Fruit fly (Drosophila melanogaster) whole organism, embryonic: ENCODE data around the gene osk.
A peak's percentile ranks its signal among the peaks of the same experiment; 100 is the strongest.

Experiments
- Atf-2 ChIP-seq: fragments of 200-800 bp; sonication (Bioruptor generic); optimal IDR thresholded peaks from 2 replicates; lab custom pipeline; 2016; ENCODE audit warnings: missing biosample characterization, missing genetic modification characterization
- B-H1 ChIP-seq: fragments of 200-800 bp; sonication (Bioruptor generic); IDR thresholded peaks from 3 replicates; pipeline ENCODE4 v1.3.6; 2022; ENCODE audit warnings: missing biosample characterization, missing genetic modification characterization
- BtbVII ChIP-seq: fragments of 200-800 bp; sonication (Bioruptor generic); optimal IDR thresholded peaks from 3 replicates; lab custom pipeline; 2017; ENCODE audit warnings: missing biosample characterization, mild to moderate bottlenecking, missing genetic modification characterization
- CG10431 ChIP-seq: fragments of 200-800 bp; sonication (Bioruptor generic); optimal IDR thresholded peaks from 3 replicates; lab custom pipeline; 2018; ENCODE audit warnings: missing biosample characterization, mild to moderate bottlenecking, missing genetic modification characterization
- CG11247 ChIP-seq: fragments of 200-800 bp; sonication (Bioruptor generic); IDR thresholded peaks from 2 replicates; pipeline ENCODE4 v1.3.6; 2022; ENCODE audit warnings: missing biosample characterization, missing genetic modification characterization
- CG11456 ChIP-seq: fragments of 200-800 bp; sonication (Bioruptor generic); IDR thresholded peaks from 3 replicates; pipeline ENCODE4 v1.3.6; 2022; ENCODE audit warnings: missing biosample characterization, missing genetic modification characterization
- CG11696 ChIP-seq: fragments of 200-800 bp; sonication (Bioruptor generic); IDR thresholded peaks from 2 replicates; pipeline ENCODE4 v1.3.6; 2022; ENCODE audit warnings: missing biosample characterization, missing genetic modification characterization
- CG14710 ChIP-seq: fragments of 200-800 bp; sonication (Bioruptor generic); optimal IDR thresholded peaks from 3 replicates; lab custom pipeline; 2019; ENCODE audit warnings: missing biosample characterization, mild to moderate bottlenecking, missing genetic modification characterization, moderate library complexity
- CG14860 ChIP-seq: fragments of 200-800 bp; sonication (Bioruptor generic); IDR thresholded peaks from 3 replicates; pipeline ENCODE4 v1.3.6; 2022; ENCODE audit warnings: missing biosample characterization, missing genetic modification characterization; ENCODE audit not compliant: partially characterized antibody
- CG15011 ChIP-seq: fragments of 200-800 bp; sonication (Bioruptor generic); optimal IDR thresholded peaks from 3 replicates; lab custom pipeline; 2018; ENCODE audit warnings: missing biosample characterization, mild to moderate bottlenecking, missing genetic modification characterization
- CG1603 ChIP-seq: fragments of 200-800 bp; sonication (Bioruptor generic); optimal IDR thresholded peaks from 2 replicates; lab custom pipeline; 2019; ENCODE audit warnings: missing biosample characterization, mild to moderate bottlenecking, missing genetic modification characterization, moderate library complexity
- CG17568 ChIP-seq: fragments of 200-800 bp; sonication (Bioruptor generic); optimal IDR thresholded peaks from 2 replicates; lab custom pipeline; 2018; ENCODE audit warnings: missing biosample characterization, mild to moderate bottlenecking, missing genetic modification characterization, moderate library complexity
- CG17802 ChIP-seq: fragments of 200-800 bp; sonication (Bioruptor generic); optimal IDR thresholded peaks from 2 replicates; lab custom pipeline; 2018; ENCODE audit warnings: missing biosample characterization, mild to moderate bottlenecking, missing genetic modification characterization, moderate library complexity
- CG17829 ChIP-seq: fragments of 200-800 bp; optimal IDR thresholded peaks from 2 replicates; lab custom pipeline; 2019; ENCODE audit warnings: missing biosample characterization, mild to moderate bottlenecking, missing genetic modification characterization, moderate library complexity
- CG18262 ChIP-seq: fragments of 200-800 bp; optimal IDR thresholded peaks from 3 replicates; lab custom pipeline; 2019; ENCODE audit warnings: missing biosample characterization, mild to moderate bottlenecking, missing genetic modification characterization, moderate library complexity
- CG2712 ChIP-seq: fragments of 200-800 bp; optimal IDR thresholded peaks from 3 replicates; lab custom pipeline; 2019; ENCODE audit warnings: missing biosample characterization, mild to moderate bottlenecking, missing genetic modification characterization, moderate library complexity
- CG2889 ChIP-seq: fragments of 200-800 bp; sonication (Bioruptor generic); IDR thresholded peaks from 3 replicates; pipeline ENCODE4 v1.3.6; 2022; ENCODE audit warnings: missing biosample characterization, missing genetic modification characterization
- CG42726 ChIP-seq: fragments of 200-800 bp; sonication (Bioruptor generic); IDR thresholded peaks from 2 replicates; pipeline ENCODE4 v1.3.6; 2022; ENCODE audit warnings: missing biosample characterization, missing genetic modification characterization; ENCODE audit not compliant: partially characterized antibody
- CG4328 ChIP-seq: fragments of 200-800 bp; sonication (Bioruptor generic); optimal IDR thresholded peaks from 3 replicates; lab custom pipeline; 2017; ENCODE audit warnings: missing biosample characterization, missing genetic modification reagents, missing genetic modification characterization
- CG4820 ChIP-seq: fragments of 200-800 bp; sonication (Bioruptor generic); optimal IDR thresholded peaks from 3 replicates; lab custom pipeline; 2016; ENCODE audit warnings: missing biosample characterization, missing genetic modification characterization
- CG6254 ChIP-seq: fragments of 200-800 bp; sonication (Bioruptor generic); optimal IDR thresholded peaks from 3 replicates; lab custom pipeline; 2017; ENCODE audit warnings: mild to moderate bottlenecking, missing biosample characterization, missing genetic modification reagents, missing genetic modification characterization
- CG8089 ChIP-seq: fragments of 200-800 bp; sonication (Bioruptor generic); optimal IDR thresholded peaks from 3 replicates; lab custom pipeline; 2016; ENCODE audit warnings: missing biosample characterization, missing genetic modification characterization
- CHES-1-like ChIP-seq: fragments of 200-800 bp; sonication (Bioruptor generic); optimal IDR thresholded peaks from 2 replicates; lab custom pipeline; 2016; ENCODE audit warnings: missing biosample characterization, missing genetic modification characterization
- CoRest ChIP-seq: fragments of 200-800 bp; sonication (Bioruptor generic); optimal IDR thresholded peaks from 3 replicates; lab custom pipeline; 2018; ENCODE audit warnings: missing biosample characterization, mild to moderate bottlenecking, missing genetic modification characterization, moderate library complexity
- Dfd ChIP-seq, 2 experiments: fragments of >200 bp; optimal IDR thresholded peaks; 2 replicates each; lab custom pipeline; 2017; ENCODE audit warnings: missing biosample characterization in 2 of 2, missing genetic modification characterization in 2 of 2
- E2f2 ChIP-seq: fragments of 200-800 bp; sonication (Bioruptor generic); IDR thresholded peaks from 2 replicates; pipeline ENCODE4 v1.3.6; 2022; ENCODE audit warnings: missing biosample characterization, missing genetic modification characterization
- Elba2 ChIP-seq: fragments of 200-800 bp; sonication (Bioruptor generic); optimal IDR thresholded peaks from 3 replicates; lab custom pipeline; 2016; ENCODE audit warnings: missing biosample characterization, missing genetic modification characterization
- Hmr ChIP-seq: fragments of 200-800 bp; sonication (Bioruptor generic); optimal IDR thresholded peaks from 3 replicates; lab custom pipeline; 2017; ENCODE audit warnings: mild to moderate bottlenecking, missing biosample characterization, missing genetic modification reagents, missing genetic modification characterization
- Trl ChIP-seq, 3 experiments: fragments of >200 bp in 2 of 3; fragments of 200-800 bp in 1 of 3; sonication (Bioruptor generic) in 1 of 3; optimal IDR thresholded peaks; 2 replicates in 1 of 3; 3 replicates in 2 of 3; lab custom pipeline; 2016 to 2017; ENCODE audit warnings: missing biosample characterization in 1 of 3, missing genetic modification characterization in 1 of 3
- Xrp1 ChIP-seq: fragments of 200-800 bp; sonication (Bioruptor generic); IDR thresholded peaks from 2 replicates; pipeline ENCODE4 v1.3.6; 2022; ENCODE audit warnings: missing biosample characterization, missing genetic modification characterization
- ac ChIP-seq: fragments of 200-800 bp; sonication (Bioruptor generic); optimal IDR thresholded peaks from 3 replicates; lab custom pipeline; 2017; ENCODE audit warnings: missing biosample characterization, mild to moderate bottlenecking, missing genetic modification characterization
- az2 ChIP-seq: fragments of 200-800 bp; sonication (Bioruptor generic); optimal IDR thresholded peaks from 3 replicates; lab custom pipeline; 2016; ENCODE audit warnings: missing biosample characterization, missing genetic modification characterization
- bsh ChIP-seq, 2 experiments: fragments of 200-800 bp; sonication (Bioruptor generic); optimal IDR thresholded peaks; 2 replicates each; lab custom pipeline; 2017 to 2018; ENCODE audit warnings: mild to moderate bottlenecking in 2 of 2, missing biosample characterization in 2 of 2, missing genetic modification characterization in 2 of 2, moderate library complexity in 1 of 2
- caup ChIP-seq: fragments of 200-800 bp; sonication (Bioruptor generic); optimal IDR thresholded peaks from 3 replicates; lab custom pipeline; 2017; ENCODE audit warnings: missing biosample characterization, mild to moderate bottlenecking, missing genetic modification characterization, moderate library complexity; ENCODE audit not compliant: severe bottlenecking
- chif ChIP-seq, 2 experiments: fragments of 200-800 bp; sonication (Bioruptor generic); optimal IDR thresholded peaks; 3 replicates each; lab custom pipeline; 2016; ENCODE audit warnings: missing biosample characterization in 2 of 2, missing genetic modification characterization in 2 of 2
- crp ChIP-seq, 2 experiments: fragments of 200-800 bp; sonication (Bioruptor generic); optimal IDR thresholded peaks; 2 replicates in 1 of 2; 3 replicates in 1 of 2; lab custom pipeline; 2017; ENCODE audit warnings: missing biosample characterization in 2 of 2, missing genetic modification characterization in 2 of 2, mild to moderate bottlenecking in 1 of 2, moderate library complexity in 1 of 2
- dmrt11E ChIP-seq: fragments of 200-800 bp; sonication (Bioruptor generic); optimal IDR thresholded peaks from 3 replicates; lab custom pipeline; 2018; ENCODE audit warnings: missing biosample characterization, mild to moderate bottlenecking, missing genetic modification characterization, moderate library complexity
- dpn ChIP-seq, 2 experiments: fragments of 200-800 bp; sonication (Bioruptor generic); optimal IDR thresholded peaks; 3 replicates each; lab custom pipeline; 2016; ENCODE audit warnings: missing biosample characterization in 2 of 2, missing genetic modification characterization in 2 of 2
- fd102C ChIP-seq: fragments of 200-800 bp; sonication (Bioruptor generic); optimal IDR thresholded peaks from 2 replicates; lab custom pipeline; 2018; ENCODE audit warnings: missing biosample characterization, mild to moderate bottlenecking, missing genetic modification characterization, moderate library complexity
- kay ChIP-seq: fragments of 200-800 bp; sonication (Bioruptor generic); optimal IDR thresholded peaks from 2 replicates; lab custom pipeline; 2016; ENCODE audit warnings: missing biosample characterization, missing genetic modification characterization
- lola ChIP-seq, 3 experiments: fragments of >200 bp in 2 of 3; fragments of 200-800 bp in 1 of 3; sonication (Bioruptor generic) in 1 of 3; optimal IDR thresholded peaks; 2 replicates each; lab custom pipeline; 2017 to 2019; ENCODE audit warnings: missing biosample characterization in 3 of 3, missing genetic modification characterization in 3 of 3, mild to moderate bottlenecking in 1 of 3, moderate library complexity in 1 of 3
- onecut ChIP-seq: fragments of 200-800 bp; sonication (Bioruptor generic); IDR thresholded peaks from 2 replicates; pipeline ENCODE4 v1.3.6; 2022; ENCODE audit warnings: missing biosample characterization, missing genetic modification characterization
- pan ChIP-seq, 4 experiments: fragments of >200 bp in 3 of 4; fragments of 200-800 bp in 1 of 4; sonication (Bioruptor generic) in 1 of 4; optimal IDR thresholded peaks in 3 of 4; IDR thresholded peaks in 1 of 4; 2 replicates each; pipeline versions ENCODE4 v1.3.6 to Lab custom; 2017 to 2022; ENCODE audit warnings: missing biosample characterization in 2 of 4, missing genetic modification characterization in 2 of 4, mixed read lengths in 1 of 4
- prd ChIP-seq, 3 experiments: fragments of >200 bp in 2 of 3; fragments of 200-800 bp in 1 of 3; sonication (Bioruptor generic) in 1 of 3; optimal IDR thresholded peaks in 2 of 3; IDR thresholded peaks in 1 of 3; 2 replicates in 2 of 3; 3 replicates in 1 of 3; pipeline versions ENCODE4 v1.3.6 to Lab custom; 2017 to 2022; ENCODE audit warnings: missing biosample characterization in 1 of 3, missing genetic modification characterization in 1 of 3
- psq ChIP-seq: fragments of 200-800 bp; sonication (Bioruptor generic); optimal IDR thresholded peaks from 2 replicates; lab custom pipeline; 2017; ENCODE audit warnings: missing biosample characterization, missing genetic modification characterization
- row ChIP-seq: fragments of 200-800 bp; sonication (Bioruptor generic); IDR thresholded peaks from 3 replicates; pipeline ENCODE4 v1.3.6; 2022; ENCODE audit warnings: missing biosample characterization, missing genetic modification characterization
- vfl ChIP-seq: fragments of 200-800 bp; sonication (Bioruptor generic); optimal IDR thresholded peaks from 2 replicates; lab custom pipeline; 2016; ENCODE audit warnings: missing biosample characterization, missing genetic modification characterization
- zfh1 ChIP-seq: fragments of 200-800 bp; sonication (Bioruptor generic); IDR thresholded peaks from 3 replicates; pipeline ENCODE4 v1.3.6; 2022; ENCODE audit warnings: missing biosample characterization, missing genetic modification characterization

Gene osk

DNA sequence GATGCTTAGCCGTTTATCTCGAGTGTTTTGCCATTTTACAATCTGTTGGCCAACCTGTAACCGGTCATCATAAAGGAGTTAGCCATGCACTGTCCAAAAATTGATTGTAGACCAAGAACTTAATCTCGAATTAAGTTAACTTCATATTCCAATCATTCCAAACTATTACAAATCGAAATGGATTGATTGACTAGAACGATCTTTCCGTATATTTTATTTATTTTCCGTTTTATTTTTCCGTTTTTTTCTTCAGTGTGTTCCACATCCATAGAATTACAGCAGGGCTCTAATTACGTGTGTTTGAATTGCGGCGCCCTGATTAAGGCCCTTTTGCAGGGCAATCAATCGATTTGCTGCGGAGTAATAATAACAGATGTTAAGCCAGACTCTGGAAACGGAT, 2.2 kb upstream of the osk start (continued):
- TF ChIP-seq lola (GFP tag; optimal IDR thresholded peaks at IDR 0.05; lab: Kevin White, UChicago) (peak in 1 of 3 experiments; percentile 42), chif (GFP tag; optimal IDR thresholded peaks at IDR 0.05; lab: Kevin White, UChicago) (peak in 1 of 2 experiments; percentile 26), dmrt11E (peak; percentile 51), CG4328 (GFP tag; lab: Kevin White, UChicago) (no peak), prd (optimal IDR thresholded peaks at IDR 0.05; lab: Kevin White, UChicago) (no peak), prd (GFP tag; IDR thresholded peaks at IDR 0.05; lab: Robert Waterston, UW) (peak; percentile 33; the same call in 1 of the 3 replicates), bsh (GFP tag; optimal IDR thresholded peaks at IDR 0.05; lab: Kevin White, UChicago) (peak in 1 of 2 experiments; percentile 25), psq (GFP tag; lab: Kevin White, UChicago) (no peak), CG14860 (GFP tag; lab: Robert Waterston, UW) (no peak), E2f2 (GFP tag; lab: Robert Waterston, UW) (no peak), CG15011 (GFP tag; lab: Kevin White, UChicago) (no peak), CG18262 (tag; lab: Kevin White, UChicago) (peak; percentile 19), CG17829 (tag; lab: Kevin White, UChicago) (peak; percentile 16), onecut (GFP tag; lab: Robert Waterston, UW) (no peak), fd102C (GFP tag; lab: Kevin White, UChicago) (peak; percentile 50), CG6254 (GFP tag; lab: Kevin White, UChicago) (peak; percentile 27), CG4820 (GFP tag; lab: Kevin White, UChicago) (peak; percentile 3), CG2889 (no peak), zfh1 (GFP tag; lab: Robert Waterston, UW) (no peak), CHES-1-like (GFP tag; lab: Kevin White, UChicago) (no peak), caup (GFP tag; lab: Kevin White, UChicago) (no peak), Atf-2 (GFP tag; lab: Kevin White, UChicago) (no peak), CG8089 (GFP tag; lab: Kevin White, UChicago) (peak; percentile 4), Xrp1 (GFP tag; lab: Robert Waterston, UW) (peak; percentile 5; the same call in 1 of the 2 replicates), CG14710 (tag; lab: Kevin White, UChicago) (peak; percentile 12), dpn (GFP tag; optimal IDR thresholded peaks at IDR 0.05; lab: Kevin White, UChicago) (no peak), BtbVII (no peak), ac (no peak), Hmr (GFP tag; lab: Kevin White, UChicago) (no peak), CG11456 (GFP tag; lab: Robert Waterston, UW) (no peak), CG11696 (0 out of 2 replicates have a peak, but pooled peaks have one; percentile 7), pan (optimal IDR thresholded peaks at IDR 0.05; lab: Kevin White, UChicago) (no peak), pan (GFP tag; optimal IDR thresholded peaks at IDR 0.05 in 1 of 2, IDR thresholded peaks at IDR 0.05 in 1 of 2) (peak in 1 of 2 experiments; percentile 17), kay (GFP tag; lab: Kevin White, UChicago) (no peak), CG10431 (GFP tag; lab: Kevin White, UChicago) (no peak), Elba2 (no peak), Trl (optimal IDR thresholded peaks at IDR 0.05; lab: Kevin White, UChicago) (no peak), Trl (GFP tag; optimal IDR thresholded peaks at IDR 0.05; lab: Kevin White, UChicago) (no peak), row (0 out of 3 replicates have a peak, but pooled peaks have one; percentile 29), vfl (GFP tag; lab: Kevin White, UChicago) (no peak), CG17568 (GFP tag; lab: Kevin White, UChicago) (no peak), CG11247 (GFP tag; lab: Robert Waterston, UW) (no peak), B-H1 (GFP tag; lab: Robert Waterston, UW) (no peak), az2 (GFP tag; lab: Kevin White, UChicago) (peak; percentile 12), CG2712 (peak; percentile 24), CG1603 (tag; lab: Kevin White, UChicago) (peak; percentile 14), CoRest (no peak), CG42726 (GFP tag; lab: Robert Waterston, UW) (no peak), Dfd (GFP tag; optimal IDR thresholded peaks at IDR 0.05; lab: Kevin White, UChicago) (no peak), CG17802 (tag; lab: Kevin White, UChicago) (peak; percentile 0), crp (GFP tag; optimal IDR thresholded peaks at IDR 0.05; lab: Kevin White, UChicago) (no peak)
